Worm (Caenorhabditis elegans) whole organism, mixed stage, embryonic: ENCODE data around the gene F57F4.1.

Source experiments
- M03D4.4 ChIP-seq: sonication (generic microtip); optimal IDR thresholded peaks from 2 replicates; lab custom pipeline; 2017; ENCODE audit warnings: mild to moderate bottlenecking, missing genetic modification characterization, missing compliant biosample characterization
- bed-3 ChIP-seq: fragments of 200-800 bp; sonication (Bioruptor generic); optimal IDR thresholded peaks from 3 replicates; lab custom pipeline; 2018; ENCODE audit warnings: mild to moderate bottlenecking, missing genetic modification characterization, moderate library complexity, missing compliant biosample characterization
- blmp-1 ChIP-seq: fragments of 150-350 bp; optimal IDR thresholded peaks from 2 replicates; lab custom pipeline; 2014; ENCODE audit warnings: missing biosample characterization, missing genetic modification characterization
- ceh-39 ChIP-seq: fragments of 150-350 bp; optimal IDR thresholded peaks from 2 replicates; lab custom pipeline; 2014; ENCODE audit warnings: missing biosample characterization, missing genetic modification characterization
- ceh-43 ChIP-seq: fragments of 200-800 bp; sonication (Bioruptor generic); optimal IDR thresholded peaks from 2 replicates; lab custom pipeline; 2018; ENCODE audit warnings: mild to moderate bottlenecking, missing genetic modification characterization, moderate library complexity, missing compliant biosample characterization
- ceh-83 ChIP-seq: fragments of 200-800 bp; sonication (Bioruptor generic); optimal IDR thresholded peaks from 2 replicates; lab custom pipeline; 2018; ENCODE audit warnings: mild to moderate bottlenecking, missing genetic modification characterization, missing compliant biosample characterization
- ces-1 ChIP-seq: fragments of 150-350 bp; optimal IDR thresholded peaks from 2 replicates; lab custom pipeline; 2014; ENCODE audit warnings: missing biosample characterization, missing genetic modification reagents, missing genetic modification characterization
- cnd-1 ChIP-seq: fragments of 200-800 bp; sonication (Bioruptor generic); optimal IDR thresholded peaks from 2 replicates; lab custom pipeline; 2018; ENCODE audit warnings: mild to moderate bottlenecking, missing genetic modification characterization, missing compliant biosample characterization
- drap-1 ChIP-seq: fragments of 200-800 bp; sonication (Bioruptor generic); optimal IDR thresholded peaks from 3 replicates; lab custom pipeline; 2018; ENCODE audit warnings: mild to moderate bottlenecking, missing genetic modification characterization, missing compliant biosample characterization
- elt-1 ChIP-seq: sonication (generic microtip); optimal IDR thresholded peaks from 2 replicates; lab custom pipeline; 2017; ENCODE audit warnings: missing genetic modification characterization, mild to moderate bottlenecking, missing compliant biosample characterization, antibody characterized with exemption, moderate library complexity, borderline replicate concordance; ENCODE audit not compliant: insufficient read depth
- elt-3 ChIP-seq: fragments of 150-350 bp; optimal IDR thresholded peaks from 2 replicates; lab custom pipeline; 2014; ENCODE audit warnings: missing biosample characterization, missing genetic modification characterization
- flh-1 ChIP-seq: fragments of 200-800 bp; sonication (Bioruptor generic); optimal IDR thresholded peaks from 2 replicates; lab custom pipeline; 2018; ENCODE audit warnings: mild to moderate bottlenecking, missing genetic modification characterization, moderate library complexity, missing compliant biosample characterization
- ham-2 ChIP-seq: fragments of 200-800 bp; sonication (Bioruptor generic); optimal IDR thresholded peaks from 2 replicates; lab custom pipeline; 2018; ENCODE audit warnings: mild to moderate bottlenecking, missing genetic modification characterization, missing compliant biosample characterization
- hlh-1 ChIP-seq: fragments of 150-350 bp; optimal IDR thresholded peaks from 2 replicates; lab custom pipeline; 2014; ENCODE audit warnings: missing biosample characterization, missing genetic modification reagents, missing genetic modification characterization
- lin-13 ChIP-seq: fragments of 150-350 bp; optimal IDR thresholded peaks from 2 replicates; lab custom pipeline; 2014; ENCODE audit warnings: missing biosample characterization, missing genetic modification characterization
- lin-32 ChIP-seq: fragments of 200-800 bp; sonication (Bioruptor generic); optimal IDR thresholded peaks from 2 replicates; lab custom pipeline; 2018; ENCODE audit warnings: mild to moderate bottlenecking, missing genetic modification characterization, missing compliant biosample characterization
- lsy-2 ChIP-seq: fragments of 150-350 bp; optimal IDR thresholded peaks from 2 replicates; lab custom pipeline; 2014; ENCODE audit warnings: missing biosample characterization, missing genetic modification characterization
- mep-1 ChIP-seq: fragments of 150-350 bp; optimal IDR thresholded peaks from 2 replicates; lab custom pipeline; 2017; ENCODE audit warnings: missing biosample characterization, missing genetic modification reagents, missing genetic modification characterization, inconsistent platforms
- mls-2 ChIP-seq: sonication (generic microtip); optimal IDR thresholded peaks from 2 replicates; lab custom pipeline; 2016; ENCODE audit warnings: mild to moderate bottlenecking, missing genetic modification characterization, moderate library complexity, missing compliant biosample characterization
- nhr-12 ChIP-seq: fragments of 150-350 bp; optimal IDR thresholded peaks from 2 replicates; lab custom pipeline; 2014; ENCODE audit warnings: missing biosample characterization, missing genetic modification characterization
- nhr-2 ChIP-seq: fragments of 150-350 bp; optimal IDR thresholded peaks from 2 replicates; lab custom pipeline; 2014; ENCODE audit warnings: missing biosample characterization, missing genetic modification characterization
- nhr-237 ChIP-seq: fragments of 150-350 bp; optimal IDR thresholded peaks from 2 replicates; lab custom pipeline; 2014; ENCODE audit warnings: missing biosample characterization, missing genetic modification characterization
- nhr-28 ChIP-seq: fragments of 150-350 bp; optimal IDR thresholded peaks from 2 replicates; lab custom pipeline; 2014; ENCODE audit warnings: missing biosample characterization, missing genetic modification characterization
- nhr-76 ChIP-seq: sonication (generic microtip); optimal IDR thresholded peaks from 2 replicates; lab custom pipeline; 2017; ENCODE audit warnings: missing biosample characterization, missing genetic modification characterization
- pha-4 ChIP-seq: fragments of 150-350 bp; optimal IDR thresholded peaks from 2 replicates; lab custom pipeline; 2018; ENCODE audit warnings: missing biosample characterization, missing genetic modification reagents, missing genetic modification characterization
- sem-2 ChIP-seq: fragments of 200-800 bp; sonication (Bioruptor generic); optimal IDR thresholded peaks from 2 replicates; lab custom pipeline; 2018; ENCODE audit warnings: mild to moderate bottlenecking, missing genetic modification characterization, missing compliant biosample characterization
- snpc-4 ChIP-seq: fragments of 150-350 bp; optimal IDR thresholded peaks from 2 replicates; lab custom pipeline; 2014; ENCODE audit warnings: missing biosample characterization, missing genetic modification characterization
- sptf-1 ChIP-seq: sonication (generic microtip); optimal IDR thresholded peaks from 2 replicates; lab custom pipeline; 2017; ENCODE audit warnings: mild to moderate bottlenecking, missing genetic modification characterization, moderate library complexity, missing compliant biosample characterization
- unc-120 ChIP-seq: sonication (generic microtip); optimal IDR thresholded peaks from 2 replicates; lab custom pipeline; 2017; ENCODE audit warnings: missing genetic modification characterization, missing compliant biosample characterization; ENCODE audit not compliant: poor library complexity, severe bottlenecking
- unc-39 ChIP-seq: fragments of 150-350 bp; optimal IDR thresholded peaks from 2 replicates; lab custom pipeline; 2014; ENCODE audit warnings: missing biosample characterization, missing genetic modification characterization
- unc-62 ChIP-seq: fragments of 150-350 bp; optimal IDR thresholded peaks from 2 replicates; lab custom pipeline; 2014; ENCODE audit warnings: missing biosample characterization, missing genetic modification reagents, missing genetic modification characterization
- zip-8 ChIP-seq: fragments of 150-350 bp; optimal IDR thresholded peaks from 2 replicates; lab custom pipeline; 2014; ENCODE audit warnings: missing biosample characterization, missing genetic modification characterization
- ztf-11 ChIP-seq: fragments of 150-350 bp; optimal IDR thresholded peaks from 2 replicates; lab custom pipeline; 2014; ENCODE audit warnings: missing biosample characterization, missing genetic modification characterization

The F57F4.1 gene

DNA sequence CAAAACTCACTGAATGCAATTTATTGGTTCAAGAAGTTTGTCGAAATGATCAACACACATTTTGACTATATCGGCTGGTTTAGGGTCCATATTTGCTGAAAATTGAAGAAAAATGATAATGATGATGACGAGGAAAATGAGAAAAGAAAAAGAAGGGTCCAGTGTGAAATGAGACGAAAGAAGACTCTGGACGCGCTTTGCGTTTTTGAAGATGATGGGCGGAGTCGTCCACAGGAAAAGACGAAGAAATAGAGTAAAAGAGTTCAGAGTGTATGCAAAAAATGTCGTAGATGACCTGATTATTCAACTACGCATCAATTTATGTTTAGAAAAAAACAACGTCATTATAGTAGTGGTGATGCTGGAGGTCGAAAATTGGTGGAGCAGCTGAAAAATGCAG lies 15.4 kb upstream of the F57F4.1 start, which contains the start of gene F13H6.5:
TSS of gene F13H6.5 (minus strand) at position 101 of the 400 bp plus-strand sequence.
- TF ChIP-seq pha-4 (tag; lab: Kevin White, UChicago) (no peak), ceh-43 (no peak), nhr-2 (tag; lab: Kevin White, UChicago) (no peak), sptf-1 (tag; lab: Kevin White, UChicago) (no peak), nhr-76 (no peak), unc-62 (GFP tag; lab: Kevin White, UChicago) (no peak), snpc-4 (tag; lab: Kevin White, UChicago) (no peak), ceh-39 (tag; lab: Kevin White, UChicago) (no peak), ceh-83 (GFP tag; lab: Kevin White, UChicago) (no peak), flh-1 (GFP tag; lab: Kevin White, UChicago) (no peak), bed-3 (GFP tag; lab: Kevin White, UChicago) (no peak), elt-3 (tag; lab: Kevin White, UChicago) (no peak), cnd-1 (tag; lab: Kevin White, UChicago) (no peak), lsy-2 (tag; lab: Kevin White, UChicago) (no peak), hlh-1 (no peak), mls-2 (tag; lab: Kevin White, UChicago) (no peak), elt-1 (tag; lab: Kevin White, UChicago) (no peak)

- TF ChIP-seq ztf-11 (tag; lab: Kevin White, UChicago) = no peak
- no peak for TF ChIP-seq blmp-1 (tag; lab: Kevin White, UChicago)
- no peak for TF ChIP-seq lin-13 (tag; lab: Kevin White, UChicago)
- TF ChIP-seq M03D4.4 (tag; lab: Kevin White, UChicago) = no peak
- no peak for TF ChIP-seq lsy-2 (tag; lab: Kevin White, UChicago)
- no peak for TF ChIP-seq zip-8
- TF ChIP-seq ces-1 (GFP tag; lab: Kevin White, UChicago) = no peak
- no peak for TF ChIP-seq hlh-1
- TF ChIP-seq lin-32 (GFP tag; lab: Kevin White, UChicago) = no peak
- no peak for TF ChIP-seq unc-120 (tag; lab: Kevin White, UChicago)
- no peak for TF ChIP-seq unc-39 (tag; lab: Kevin White, UChicago)
- no peak for TF ChIP-seq nhr-28 (tag; lab: Kevin White, UChicago)
- TF ChIP-seq ceh-83 (GFP tag; lab: Kevin White, UChicago) = no peak
- no peak for TF ChIP-seq nhr-237 (tag; lab: Kevin White, UChicago)
- TF ChIP-seq unc-62 (GFP tag; lab: Kevin White, UChicago) = no peak
- no peak for TF ChIP-seq ceh-39 (tag; lab: Kevin White, UChicago)
- TF ChIP-seq sptf-1 (tag; lab: Kevin White, UChicago) = no peak
- no peak for TF ChIP-seq mls-2 (tag; lab: Kevin White, UChicago)
- TF ChIP-seq, all 35 proteins: peak for 0
Observed at ce11 chrV:6385677-6386276, 4.5 kb upstream of the F57F4.1 start.

DNA sequence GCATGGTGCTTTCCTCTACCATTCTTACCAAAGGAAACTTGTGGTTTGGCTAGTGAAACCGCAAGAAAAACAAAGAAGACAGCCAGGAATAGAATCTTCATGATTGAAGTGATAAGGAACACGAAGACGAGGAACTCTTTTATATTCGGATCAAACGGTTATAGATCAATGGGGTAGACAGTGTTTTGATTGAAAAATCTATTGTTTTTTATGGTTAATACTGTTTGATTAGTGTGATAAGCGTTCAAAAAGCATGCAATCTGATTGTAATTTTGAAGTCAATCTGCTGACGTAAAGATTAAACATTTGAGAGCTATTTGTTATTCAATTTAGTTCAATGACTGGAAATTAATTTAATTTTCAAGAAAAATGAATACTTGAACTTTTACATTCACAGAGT lies 629 bp upstream of the F57F4.1 start, which contains the start of gene F57F4.2:
TSS of gene F57F4.2 (minus strand) at position 101 of the 400 bp plus-strand sequence.
- TF ChIP-seq sem-2 (GFP tag; lab: Kevin White, UChicago) (no peak), pha-4 (tag; lab: Kevin White, UChicago) (no peak), ztf-11 (tag; lab: Kevin White, UChicago) (no peak), ceh-43 (no peak), unc-39 (tag; lab: Kevin White, UChicago) (no peak), flh-1 (GFP tag; lab: Kevin White, UChicago) (no peak), mep-1 (tag; lab: Kevin White, UChicago) (no peak), lsy-2 (tag; lab: Kevin White, UChicago) (no peak), blmp-1 (tag; lab: Kevin White, UChicago) (no peak), nhr-12 (tag; lab: Kevin White, UChicago) (no peak), bed-3 (GFP tag; lab: Kevin White, UChicago) (no peak), M03D4.4 (tag; lab: Kevin White, UChicago) (no peak), lin-32 (GFP tag; lab: Kevin White, UChicago) (no peak), hlh-1 (no peak)

DNA sequence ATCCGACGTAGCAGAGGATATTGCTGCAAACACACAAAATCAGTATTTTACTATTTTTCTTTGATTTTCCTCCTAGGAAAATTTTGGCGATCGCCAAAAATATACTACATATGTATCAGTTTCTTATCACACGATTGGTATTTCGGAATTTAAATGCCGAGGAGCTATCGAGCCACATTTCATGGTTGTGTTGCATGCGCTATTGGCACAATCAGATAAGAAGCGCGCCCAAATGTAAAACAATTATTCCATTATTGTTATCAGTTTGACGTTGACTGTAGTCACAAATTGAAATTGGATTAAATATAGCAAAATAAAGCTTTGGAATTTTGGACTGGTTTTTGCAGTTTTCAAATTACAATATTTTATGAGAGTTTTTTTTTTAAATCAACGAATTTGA lies 8.7 kb downstream of the F57F4.1 start:
- TF ChIP-seq mep-1 (tag; lab: Kevin White, UChicago) (no peak), zip-8 (no peak), lsy-2 (tag; lab: Kevin White, UChicago) (no peak), mls-2 (tag; lab: Kevin White, UChicago) (no peak), blmp-1 (tag; lab: Kevin White, UChicago) (no peak), ham-2 (no peak), drap-1 (GFP tag; lab: Kevin White, UChicago) (no peak)
